Fruit fly (Drosophila melanogaster) whole organism, embryonic: ENCODE results near the gene TwdlB.
A peak's percentile ranks its signal among the peaks of the same experiment; 100 is the strongest.

Source experiments
- ATbp ChIP-seq: fragments of 200-800 bp; sonication (Bioruptor generic); optimal IDR thresholded peaks from 2 replicates; lab custom pipeline; 2017; ENCODE audit warnings: missing biosample characterization, mild to moderate bottlenecking, missing genetic modification characterization, missing genetic modification reagents
- Adf1 ChIP-seq: fragments of 200-800 bp; sonication (Bioruptor generic); IDR thresholded peaks from 2 replicates; pipeline ENCODE4 v1.3.6; 2022; ENCODE audit warnings: missing biosample characterization, missing genetic modification characterization
- Awh ChIP-seq: fragments of 200-800 bp; sonication (Bioruptor generic); IDR thresholded peaks from 2 replicates; pipeline ENCODE4, ENCODE4 v1.3.6; 2022; ENCODE audit warnings: missing biosample characterization, missing genetic modification characterization
- Bdp1 ChIP-seq: fragments of 200-800 bp; sonication (Bioruptor generic); optimal IDR thresholded peaks from 3 replicates; lab custom pipeline; 2016; ENCODE audit warnings: missing biosample characterization, missing genetic modification characterization
- CG10209 ChIP-seq: fragments of 200-800 bp; sonication (Bioruptor generic); optimal IDR thresholded peaks from 3 replicates; lab custom pipeline; 2017; ENCODE audit warnings: missing biosample characterization, mild to moderate bottlenecking, missing genetic modification characterization, missing genetic modification reagents
- CG1024 ChIP-seq: fragments of 200-800 bp; sonication (Bioruptor generic); IDR thresholded peaks from 2 replicates; pipeline ENCODE4 v1.3.6; 2022; ENCODE audit warnings: missing biosample characterization, missing genetic modification characterization
- CG10543 ChIP-seq: fragments of 200-800 bp; sonication (Bioruptor generic); optimal IDR thresholded peaks from 3 replicates; lab custom pipeline; 2017; ENCODE audit warnings: missing biosample characterization, mild to moderate bottlenecking, missing genetic modification characterization, moderate library complexity
- CG11695 ChIP-seq: fragments of 200-800 bp; sonication (Bioruptor generic); IDR thresholded peaks from 3 replicates; pipeline ENCODE4 v1.3.6; 2022; ENCODE audit warnings: missing biosample characterization, missing genetic modification characterization
- CG12104 ChIP-seq: fragments of 200-800 bp; sonication (Bioruptor generic); optimal IDR thresholded peaks from 3 replicates; lab custom pipeline; 2016; ENCODE audit warnings: missing biosample characterization, missing genetic modification characterization
- CG12236 ChIP-seq: fragments of 200-800 bp; sonication (Bioruptor generic); optimal IDR thresholded peaks from 2 replicates; lab custom pipeline; 2016; ENCODE audit warnings: missing biosample characterization, missing genetic modification characterization
- CG12659 ChIP-seq: fragments of 200-800 bp; sonication (Bioruptor generic); optimal IDR thresholded peaks from 3 replicates; lab custom pipeline; 2017; ENCODE audit warnings: mild to moderate bottlenecking, missing biosample characterization, missing genetic modification reagents, missing genetic modification characterization
- CG12744 ChIP-seq: fragments of 200-800 bp; sonication (Bioruptor generic); optimal IDR thresholded peaks from 2 replicates; lab custom pipeline; 2016; ENCODE audit warnings: missing biosample characterization, missing genetic modification characterization
- CG12769 ChIP-seq: fragments of 200-800 bp; sonication (Bioruptor generic); optimal IDR thresholded peaks from 2 replicates; lab custom pipeline; 2019; ENCODE audit warnings: missing biosample characterization, mild to moderate bottlenecking, missing genetic modification characterization, moderate library complexity
- CG13296 ChIP-seq: fragments of 200-800 bp; sonication (Bioruptor generic); optimal IDR thresholded peaks from 3 replicates; lab custom pipeline; 2018; ENCODE audit warnings: missing biosample characterization, mild to moderate bottlenecking, missing genetic modification characterization
- CG14441 ChIP-seq: fragments of 200-800 bp; sonication (Bioruptor generic); IDR thresholded peaks from 2 replicates; pipeline ENCODE4 v1.3.6; 2022; ENCODE audit warnings: missing biosample characterization, missing genetic modification characterization
- CG17359 ChIP-seq: fragments of 200-800 bp; sonication (Bioruptor generic); optimal IDR thresholded peaks from 3 replicates; lab custom pipeline; 2018; ENCODE audit warnings: missing biosample characterization, mild to moderate bottlenecking, missing genetic modification characterization, moderate library complexity
- CG32532 ChIP-seq: fragments of 200-800 bp; sonication (Bioruptor generic); IDR thresholded peaks from 2 replicates; pipeline ENCODE4 v1.3.6; 2022; ENCODE audit warnings: missing biosample characterization, missing genetic modification characterization
- CG3281 ChIP-seq: fragments of 200-800 bp; sonication (Bioruptor generic); optimal IDR thresholded peaks from 3 replicates; lab custom pipeline; 2017; ENCODE audit warnings: missing biosample characterization, mild to moderate bottlenecking, missing genetic modification characterization
- CG8924 ChIP-seq: fragments of 200-800 bp; optimal IDR thresholded peaks from 3 replicates; lab custom pipeline; 2019; ENCODE audit warnings: missing biosample characterization, mild to moderate bottlenecking, missing genetic modification characterization, moderate library complexity
- CrebB ChIP-seq: fragments of 200-800 bp; sonication (Bioruptor generic); optimal IDR thresholded peaks from 3 replicates; lab custom pipeline; 2018; ENCODE audit warnings: missing biosample characterization, mild to moderate bottlenecking, missing genetic modification characterization
- Dbx ChIP-seq: fragments of 200-800 bp; sonication (Bioruptor generic); IDR thresholded peaks from 3 replicates; pipeline ENCODE4 v1.3.6; 2022; ENCODE audit warnings: missing biosample characterization, missing genetic modification characterization
- Fer1 ChIP-seq: fragments of 200-800 bp; sonication (Bioruptor generic); optimal IDR thresholded peaks from 2 replicates; lab custom pipeline; 2017; ENCODE audit warnings: missing biosample characterization, mild to moderate bottlenecking, missing genetic modification characterization
- GATAe ChIP-seq: fragments of 200-800 bp; sonication (Bioruptor generic); conservative IDR thresholded peaks from 2 replicates; pipeline ENCODE4 v1.3.6; 2022; ENCODE audit warnings: missing biosample characterization, missing genetic modification characterization
- Hmr ChIP-seq: fragments of 200-800 bp; sonication (Bioruptor generic); optimal IDR thresholded peaks from 3 replicates; lab custom pipeline; 2017; ENCODE audit warnings: mild to moderate bottlenecking, missing biosample characterization, missing genetic modification reagents, missing genetic modification characterization
- Med ChIP-seq: fragments of 200-800 bp; sonication (Bioruptor generic); peaks from one replicate; lab custom pipeline; 2016; ENCODE audit warnings: missing biosample characterization, missing genetic modification characterization, mild to moderate bottlenecking, inconsistent platforms, moderate library complexity
- Meics ChIP-seq: fragments of 200-800 bp; sonication (Bioruptor generic); optimal IDR thresholded peaks from 2 replicates; lab custom pipeline; 2017; ENCODE audit warnings: missing biosample characterization, mild to moderate bottlenecking, missing genetic modification characterization
- Nf-YA ChIP-seq: fragments of 200-800 bp; sonication (Bioruptor generic); IDR thresholded peaks from 2 replicates; pipeline ENCODE4 v1.3.6; 2022; ENCODE audit warnings: missing biosample characterization, missing genetic modification characterization
- Vsx1 ChIP-seq: fragments of 200-800 bp; sonication (Bioruptor generic); optimal IDR thresholded peaks from 2 replicates; lab custom pipeline; 2017; ENCODE audit warnings: missing biosample characterization, mild to moderate bottlenecking, missing genetic modification characterization, missing genetic modification reagents
- ab ChIP-seq: fragments of 200-800 bp; sonication (Bioruptor generic); optimal IDR thresholded peaks from 2 replicates; lab custom pipeline; 2016; ENCODE audit warnings: missing biosample characterization, missing genetic modification characterization
- caup ChIP-seq: fragments of 200-800 bp; sonication (Bioruptor generic); optimal IDR thresholded peaks from 3 replicates; lab custom pipeline; 2017; ENCODE audit warnings: missing biosample characterization, mild to moderate bottlenecking, missing genetic modification characterization, moderate library complexity; ENCODE audit not compliant: severe bottlenecking
- chif ChIP-seq, 2 experiments: fragments of 200-800 bp; sonication (Bioruptor generic); optimal IDR thresholded peaks; 3 replicates each; lab custom pipeline; 2016; ENCODE audit warnings: missing biosample characterization in 2 of 2, missing genetic modification characterization in 2 of 2
- ci ChIP-seq: fragments of 200-800 bp; sonication (Bioruptor generic); IDR thresholded peaks from 3 replicates; pipeline ENCODE4 v1.3.6; 2022; ENCODE audit warnings: missing biosample characterization, missing genetic modification characterization
- disco-r ChIP-seq: fragments of 200-800 bp; sonication (Bioruptor generic); optimal IDR thresholded peaks from 2 replicates; lab custom pipeline; 2016; ENCODE audit warnings: missing biosample characterization, missing genetic modification characterization
- emc ChIP-seq: fragments of 200-800 bp; sonication (Bioruptor generic); optimal IDR thresholded peaks from 2 replicates; lab custom pipeline; 2016; ENCODE audit warnings: missing biosample characterization, missing genetic modification characterization
- eyg ChIP-seq: fragments of 200-800 bp; sonication (Bioruptor generic); optimal IDR thresholded peaks from 3 replicates; lab custom pipeline; 2016; ENCODE audit warnings: missing biosample characterization, missing genetic modification characterization
- grn ChIP-seq: fragments of 200-800 bp; sonication (Bioruptor generic); optimal IDR thresholded peaks from 3 replicates; lab custom pipeline; 2017; ENCODE audit warnings: missing biosample characterization, missing genetic modification characterization
- gt ChIP-seq: fragments of 200-800 bp; sonication (Bioruptor generic); IDR thresholded peaks from 2 replicates; pipeline ENCODE4 v1.3.6; 2022; ENCODE audit warnings: missing biosample characterization, missing genetic modification characterization
- h ChIP-seq: fragments of >200 bp; optimal IDR thresholded peaks from 2 replicates; lab custom pipeline; 2017
- hb ChIP-seq: fragments of 200-800 bp; sonication (Bioruptor generic); IDR thresholded peaks from 3 replicates; pipeline ENCODE4 v1.3.6; 2022; ENCODE audit warnings: missing biosample characterization, missing genetic modification characterization; ENCODE audit not compliant: partially characterized antibody
- insv ChIP-seq, 2 experiments: fragments of 200-800 bp; sonication (Bioruptor generic); optimal IDR thresholded peaks; 3 replicates each; lab custom pipeline; 2016 to 2018; ENCODE audit warnings: missing biosample characterization in 2 of 2, missing genetic modification characterization in 2 of 2
- lmd ChIP-seq: fragments of 200-800 bp; sonication (Bioruptor generic); IDR thresholded peaks from 2 replicates; pipeline ENCODE4 v1.3.6; 2022; ENCODE audit warnings: missing biosample characterization, missing genetic modification characterization
- mirr ChIP-seq: fragments of 200-800 bp; sonication (Bioruptor generic); optimal IDR thresholded peaks from 3 replicates; lab custom pipeline; 2018; ENCODE audit warnings: missing biosample characterization, mild to moderate bottlenecking, missing genetic modification characterization
- nom ChIP-seq: fragments of 200-800 bp; sonication (Bioruptor generic); optimal IDR thresholded peaks from 2 replicates; lab custom pipeline; 2017; ENCODE audit warnings: missing biosample characterization, missing genetic modification characterization, mild to moderate bottlenecking, moderate library complexity, missing genetic modification reagents
- pan ChIP-seq, 4 experiments: fragments of >200 bp in 3 of 4; fragments of 200-800 bp in 1 of 4; sonication (Bioruptor generic) in 1 of 4; optimal IDR thresholded peaks in 3 of 4; IDR thresholded peaks in 1 of 4; 2 replicates each; pipeline versions ENCODE4 v1.3.6 to Lab custom; 2017 to 2022; ENCODE audit warnings: missing biosample characterization in 2 of 4, missing genetic modification characterization in 2 of 4, mixed read lengths in 1 of 4
- sens ChIP-seq: fragments of 200-800 bp; sonication (Bioruptor generic); peaks from one replicate; lab custom pipeline; 2016; ENCODE audit warnings: missing biosample characterization, missing genetic modification characterization
- sima ChIP-seq: fragments of 200-800 bp; sonication (Bioruptor generic); optimal IDR thresholded peaks from 2 replicates; lab custom pipeline; 2016; ENCODE audit warnings: missing biosample characterization, missing genetic modification characterization
- slou ChIP-seq: fragments of 200-800 bp; sonication (Bioruptor generic); optimal IDR thresholded peaks from 3 replicates; lab custom pipeline; 2016; ENCODE audit warnings: missing biosample characterization, missing genetic modification characterization
- slp2 ChIP-seq: fragments of 200-800 bp; sonication (Bioruptor generic); optimal IDR thresholded peaks from 2 replicates; lab custom pipeline; 2016; ENCODE audit warnings: missing biosample characterization, missing genetic modification characterization
- sob ChIP-seq: fragments of 200-800 bp; sonication (Bioruptor generic); IDR thresholded peaks from 2 replicates; pipeline ENCODE4 v1.3.6; 2022; ENCODE audit warnings: missing biosample characterization, missing genetic modification characterization
- trem ChIP-seq: fragments of 200-800 bp; optimal IDR thresholded peaks from 3 replicates; lab custom pipeline; 2019; ENCODE audit warnings: missing biosample characterization, mild to moderate bottlenecking, missing genetic modification characterization, moderate library complexity

Gene TwdlB

DNA sequence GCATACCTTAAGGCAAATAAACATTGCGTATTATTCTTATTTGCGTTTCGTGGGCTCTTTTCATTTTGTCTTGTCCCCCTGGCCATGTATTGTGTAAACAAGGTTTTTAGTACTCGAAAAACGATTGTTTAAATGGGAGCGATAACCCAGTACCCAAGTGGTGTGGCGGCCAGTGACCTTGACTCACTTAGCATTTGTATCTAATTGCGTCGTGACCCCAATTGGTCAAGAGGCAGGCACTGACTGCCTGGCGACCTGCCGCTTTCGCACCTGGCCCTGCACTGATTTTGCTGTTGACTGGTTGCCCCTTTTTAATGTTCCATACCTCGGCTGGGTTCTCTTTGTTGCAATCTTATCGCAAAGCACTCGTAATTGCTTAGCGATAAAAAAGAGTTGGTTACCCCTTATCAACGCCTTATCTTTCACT lies 35.2 kb downstream of the TwdlB start:
- TF ChIP-seq eyg = peak; percentile 25
- TF ChIP-seq slou (GFP tag; lab: Kevin White, UChicago) = no peak
- peak; percentile 29 for TF ChIP-seq sens (GFP tag; lab: Kevin White, UChicago)
- TF ChIP-seq caup (GFP tag; lab: Kevin White, UChicago) = peak; percentile 55
- TF ChIP-seq CrebB = no peak
- TF ChIP-seq GATAe = peak; percentile 94
- no peak for TF ChIP-seq hb (GFP tag; lab: Robert Waterston, UW)
- TF ChIP-seq emc (GFP tag; lab: Kevin White, UChicago) = no peak
- TF ChIP-seq CG1024 (GFP tag; lab: Robert Waterston, UW) = no peak
- 0 out of 2 replicates have a peak, but pooled peaks have one; percentile 20 for TF ChIP-seq CG14441 (GFP tag; lab: Robert Waterston, UW)
- TF ChIP-seq chif (GFP tag; optimal IDR thresholded peaks at IDR 0.05; lab: Kevin White, UChicago) = no peak
- 0 out of 2 replicates have a peak, but pooled peaks have one; percentile 43 for TF ChIP-seq Awh (GFP tag; lab: Robert Waterston, UW)
- no peak for TF ChIP-seq CG12236 (GFP tag; lab: Kevin White, UChicago)
- TF ChIP-seq Vsx1 (GFP tag; lab: Kevin White, UChicago) = peak; percentile 33
- no peak for TF ChIP-seq Bdp1
- peak; percentile 15 for TF ChIP-seq CG17359 (tag; lab: Kevin White, UChicago)
- 0 out of 3 replicates have a peak, but pooled peaks have one; percentile 43 for TF ChIP-seq ci (GFP tag; lab: Robert Waterston, UW)
- TF ChIP-seq Fer1 (GFP tag; lab: Kevin White, UChicago) = peak; percentile 1
- peak; percentile 32; the same call in 1 of the 2 replicates for TF ChIP-seq sob (GFP tag; lab: Robert Waterston, UW)
- no peak for TF ChIP-seq gt (GFP tag; lab: Robert Waterston, UW)
- TF ChIP-seq CG13296 (GFP tag; lab: Kevin White, UChicago) = peak; percentile 31
- TF ChIP-seq Meics = peak; percentile 21
- 0 out of 2 replicates have a peak, but pooled peaks have one; percentile 17 for TF ChIP-seq Nf-YA (GFP tag; lab: Robert Waterston, UW)
- no peak for TF ChIP-seq CG3281
- TF ChIP-seq CG12744 (GFP tag; lab: Kevin White, UChicago) = peak; percentile 9
- TF ChIP-seq slp2 = no peak
- no peak for TF ChIP-seq h (lab: Kevin White, UChicago)
- TF ChIP-seq CG12104 = no peak
- peak; percentile 52 for TF ChIP-seq CG12769
- peak; percentile 81 for TF ChIP-seq Med (GFP tag; lab: Kevin White, UChicago)
- TF ChIP-seq Hmr (GFP tag; lab: Kevin White, UChicago) = peak; percentile 4
- peak; percentile 11 for TF ChIP-seq CG12659 (GFP tag; lab: Kevin White, UChicago)
- TF ChIP-seq grn = peak; percentile 72
- no peak for TF ChIP-seq trem (tag; lab: Kevin White, UChicago)
- peak; percentile 81 for TF ChIP-seq mirr (GFP tag; lab: Kevin White, UChicago)
- TF ChIP-seq lmd (GFP tag; lab: Robert Waterston, UW) = no peak
- no peak for TF ChIP-seq pan (optimal IDR thresholded peaks at IDR 0.05; lab: Kevin White, UChicago)
- peak in 1 of 2 experiments; percentile 36 for TF ChIP-seq pan (GFP tag; optimal IDR thresholded peaks at IDR 0.05 in 1 of 2, IDR thresholded peaks at IDR 0.05 in 1 of 2)
- TF ChIP-seq Adf1 (GFP tag; lab: Robert Waterston, UW) = peak; percentile 26; the same call in 1 of the 2 replicates
- TF ChIP-seq ab = no peak
- no peak for TF ChIP-seq CG11695 (GFP tag; lab: Robert Waterston, UW)
- TF ChIP-seq ATbp (GFP tag; lab: Kevin White, UChicago) = peak; percentile 55
- TF ChIP-seq CG32532 (GFP tag; lab: Robert Waterston, UW) = 0 out of 2 replicates have a peak, but pooled peaks have one; percentile 22
- peak; percentile 30 for TF ChIP-seq CG10209 (GFP tag; lab: Kevin White, UChicago)
- peak; percentile 50; the same call in 2 of the 3 replicates for TF ChIP-seq Dbx (GFP tag; lab: Robert Waterston, UW)
- TF ChIP-seq insv (GFP tag; optimal IDR thresholded peaks at IDR 0.05; lab: Kevin White, UChicago) = no peak
- TF ChIP-seq sima (GFP tag; lab: Kevin White, UChicago) = no peak
- peak; percentile 64 for TF ChIP-seq CG10543
- no peak for TF ChIP-seq CG8924 (tag; lab: Kevin White, UChicago)
- no peak for TF ChIP-seq disco-r (GFP tag; lab: Kevin White, UChicago)
- TF ChIP-seq nom (GFP tag; lab: Kevin White, UChicago) = no peak
